Worm (Caenorhabditis elegans) whole organism, L1 larva: ENCODE results near the gene Y71H2AR.2.

Experiments used
- C16A3.4 ChIP-seq: fragments of 150-350 bp; optimal IDR thresholded peaks from 2 replicates; lab custom pipeline; 2014; ENCODE audit warnings: missing biosample characterization, missing genetic modification characterization
- alr-1 ChIP-seq: fragments of 200-800 bp; sonication (Bioruptor generic); optimal IDR thresholded peaks from 2 replicates; lab custom pipeline; 2018; ENCODE audit warnings: borderline replicate concordance, mild to moderate bottlenecking, missing genetic modification characterization, missing compliant biosample characterization
- ama-1 ChIP-seq: fragments of 150-350 bp; optimal IDR thresholded peaks from 2 replicates; lab custom pipeline; 2014
- ceh-88 ChIP-seq: fragments of 200-800 bp; sonication (Bioruptor generic); IDR thresholded peaks from 2 replicates; pipeline ENCODE4 v1.3.6; 2022; ENCODE audit warnings: missing genetic modification characterization, missing compliant biosample characterization
- dpl-1 ChIP-seq, 3 experiments: fragments of 150-350 bp in 2 of 3; sonication (generic microtip) in 1 of 3; optimal IDR thresholded peaks; 2 replicates each; lab custom pipeline; 2014 to 2017; ENCODE audit warnings: missing biosample characterization in 3 of 3, missing genetic modification characterization in 3 of 3, missing genetic modification reagents in 3 of 3
- efl-1 ChIP-seq, 4 experiments: fragments of 150-350 bp; optimal IDR thresholded peaks in 3 of 4; peaks in 1 of 4; 1 replicate in 1 of 4; 2 replicates in 3 of 4; lab custom pipeline; 2014; ENCODE audit warnings: missing biosample characterization in 2 of 4, missing genetic modification characterization in 2 of 4, missing genetic modification reagents in 2 of 4
- egl-13 ChIP-seq: sonication (generic microtip); optimal IDR thresholded peaks from 2 replicates; lab custom pipeline; 2016; ENCODE audit warnings: missing genotype, missing genetic modification reagents, missing genetic modification characterization, missing compliant biosample characterization
- grh-1 ChIP-seq: fragments of 200-800 bp; sonication (Bioruptor generic); IDR thresholded peaks from 2 replicates; pipeline ENCODE4 v1.3.6; 2022; ENCODE audit warnings: missing genetic modification reagents, missing genetic modification characterization, missing compliant biosample characterization
- hlh-4 ChIP-seq: sonication (generic microtip); optimal IDR thresholded peaks from 2 replicates; lab custom pipeline; 2016; ENCODE audit warnings: mild to moderate bottlenecking, missing genetic modification characterization, missing compliant biosample characterization
- lin-13 ChIP-seq: fragments of 150-350 bp; optimal IDR thresholded peaks from 2 replicates; lab custom pipeline; 2014; ENCODE audit warnings: missing biosample characterization, missing genetic modification reagents, missing genetic modification characterization
- lin-15B ChIP-seq: fragments of 150-350 bp; sonication (generic microtip); optimal IDR thresholded peaks from 3 replicates; lab custom pipeline; 2014; ENCODE audit warnings: missing biosample characterization, missing genetic modification characterization
- lin-35 ChIP-seq, 2 experiments: fragments of 150-350 bp; optimal IDR thresholded peaks; 2 replicates each; lab custom pipeline; 2014; ENCODE audit warnings: missing biosample characterization in 2 of 2, missing genetic modification characterization in 2 of 2, missing genetic modification reagents in 2 of 2
- lir-3 ChIP-seq: sonication (generic microtip); optimal IDR thresholded peaks from 2 replicates; lab custom pipeline; 2016; ENCODE audit warnings: mild to moderate bottlenecking, missing genetic modification characterization, moderate library complexity, missing compliant biosample characterization; ENCODE audit not compliant: poor library complexity
- mef-2 ChIP-seq: fragments of 150-350 bp; optimal IDR thresholded peaks from 2 replicates; lab custom pipeline; 2014; ENCODE audit warnings: missing biosample characterization, missing genetic modification characterization
- nhr-19 ChIP-seq: fragments of 200-800 bp; sonication (Bioruptor generic); conservative IDR thresholded peaks from 2 replicates; pipeline ENCODE4 v1.3.6; 2022; ENCODE audit warnings: missing genetic modification characterization, missing compliant biosample characterization
- nhr-47 ChIP-seq: sonication (generic microtip); optimal IDR thresholded peaks from 2 replicates; lab custom pipeline; 2016; ENCODE audit warnings: mild to moderate bottlenecking, missing genetic modification characterization, moderate library complexity, missing compliant biosample characterization
- nhr-77 ChIP-seq: fragments of 150-350 bp; optimal IDR thresholded peaks from 2 replicates; lab custom pipeline; 2014; ENCODE audit warnings: missing biosample characterization, missing genetic modification characterization
- nhr-84 ChIP-seq: sonication (generic microtip); optimal IDR thresholded peaks from 2 replicates; lab custom pipeline; 2017; ENCODE audit warnings: missing biosample characterization, missing genetic modification characterization
- nhr-85 ChIP-seq: sonication (generic microtip); peaks from one replicate; lab custom pipeline; 2016; ENCODE audit warnings: missing genetic modification characterization, inconsistent platforms, missing compliant biosample characterization
- nhr-90 ChIP-seq: sonication (generic microtip); optimal IDR thresholded peaks from 2 replicates; lab custom pipeline; 2016; ENCODE audit warnings: mild to moderate bottlenecking, missing genetic modification characterization, missing compliant biosample characterization; ENCODE audit not compliant: poor library complexity
- pag-3 ChIP-seq: sonication (generic microtip); optimal IDR thresholded peaks from 2 replicates; lab custom pipeline; 2017; ENCODE audit warnings: missing genetic modification characterization, mild to moderate bottlenecking, missing compliant biosample characterization, antibody characterized with exemption, borderline replicate concordance; ENCODE audit not compliant: insufficient read depth
- pax-3 ChIP-seq: fragments of 200-800 bp; sonication (Bioruptor generic); optimal IDR thresholded peaks from 2 replicates; lab custom pipeline; 2018; ENCODE audit warnings: mild to moderate bottlenecking, missing genetic modification characterization, moderate library complexity, missing compliant biosample characterization
- pqm-1 ChIP-seq: sonication (generic microtip); optimal IDR thresholded peaks from 3 replicates; lab custom pipeline; 2017; ENCODE audit warnings: missing biosample characterization, missing genetic modification characterization
- snpc-4 ChIP-seq: fragments of 150-350 bp; optimal IDR thresholded peaks from 2 replicates; lab custom pipeline; 2014; ENCODE audit warnings: missing biosample characterization, missing genetic modification characterization
- snu-23 ChIP-seq: sonication (generic microtip); optimal IDR thresholded peaks from 2 replicates; lab custom pipeline; 2016; ENCODE audit warnings: missing genetic modification characterization, missing compliant biosample characterization
- sox-4 ChIP-seq: sonication (generic microtip); optimal IDR thresholded peaks from 2 replicates; lab custom pipeline; 2016; ENCODE audit warnings: missing genetic modification characterization, missing compliant biosample characterization
- sptf-1 ChIP-seq: fragments of 150-350 bp; optimal IDR thresholded peaks from 2 replicates; lab custom pipeline; 2014; ENCODE audit warnings: missing biosample characterization, missing genetic modification characterization
- tbx-2 ChIP-seq: sonication (generic microtip); optimal IDR thresholded peaks from 2 replicates; lab custom pipeline; 2016; ENCODE audit warnings: missing genetic modification characterization, missing compliant biosample characterization
- tlp-1 ChIP-seq: fragments of 150-350 bp; optimal IDR thresholded peaks from 2 replicates; lab custom pipeline; 2014; ENCODE audit warnings: missing biosample characterization, missing genetic modification characterization
- unc-130 ChIP-seq: fragments of 150-350 bp; optimal IDR thresholded peaks from 2 replicates; lab custom pipeline; 2017; ENCODE audit warnings: missing biosample characterization, missing genetic modification characterization, inconsistent platforms
- unc-62 ChIP-seq: fragments of 150-350 bp; optimal IDR thresholded peaks from 2 replicates; lab custom pipeline; 2014; ENCODE audit warnings: missing biosample characterization, missing genetic modification reagents, missing genetic modification characterization
- unc-86 ChIP-seq: sonication (generic microtip); optimal IDR thresholded peaks from 2 replicates; lab custom pipeline; 2016; ENCODE audit warnings: missing genetic modification characterization, missing compliant biosample characterization
- vab-15 ChIP-seq: sonication (generic microtip); optimal IDR thresholded peaks from 2 replicates; lab custom pipeline; 2017; ENCODE audit warnings: missing genotype, mild to moderate bottlenecking, missing genetic modification characterization, missing compliant biosample characterization
- zip-4 ChIP-seq: fragments of 200-800 bp; sonication (Bioruptor generic); optimal IDR thresholded peaks from 2 replicates; lab custom pipeline; 2018; ENCODE audit warnings: mild to moderate bottlenecking, missing genetic modification characterization, moderate library complexity, missing compliant biosample characterization
- ztf-11 ChIP-seq, 2 experiments: sonication (generic microtip); optimal IDR thresholded peaks; 2 replicates each; lab custom pipeline; 2016 to 2017; ENCODE audit warnings: missing genetic modification characterization in 2 of 2, missing biosample characterization in 1 of 2, missing compliant biosample characterization in 1 of 2

Y71H2AR.2 gene

DNA sequence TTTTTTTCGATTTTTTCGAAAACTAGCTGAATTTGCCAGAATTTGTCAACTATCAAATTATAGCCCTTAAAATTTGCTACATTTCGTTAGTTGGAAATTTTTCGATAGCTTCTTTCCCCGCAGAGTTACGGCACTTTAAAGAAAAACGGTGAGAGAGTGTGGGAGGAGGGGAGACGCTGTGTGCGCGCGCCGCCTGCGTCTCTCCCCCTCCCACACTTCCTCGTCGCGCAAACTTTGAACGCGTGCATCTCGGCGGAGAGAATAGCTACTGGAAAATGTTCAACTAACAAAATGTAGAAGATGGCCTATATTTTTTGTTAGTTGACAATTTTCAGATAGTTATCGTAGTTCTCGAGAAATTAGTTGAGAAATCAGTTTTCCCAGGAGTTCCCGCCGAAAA, 25.9 kb upstream of the Y71H2AR.2 start:
- TF ChIP-seq efl-1 (optimal IDR thresholded peaks at IDR 0.05; lab: Kevin White, UChicago) (no peak), efl-1 (GFP tag; optimal IDR thresholded peaks at IDR 0.05 in 1 of 2; lab: Kevin White, UChicago) (peak in 1 of 2 experiments; percentile 11), nhr-90 (tag; lab: Kevin White, UChicago) (no peak)

DNA sequence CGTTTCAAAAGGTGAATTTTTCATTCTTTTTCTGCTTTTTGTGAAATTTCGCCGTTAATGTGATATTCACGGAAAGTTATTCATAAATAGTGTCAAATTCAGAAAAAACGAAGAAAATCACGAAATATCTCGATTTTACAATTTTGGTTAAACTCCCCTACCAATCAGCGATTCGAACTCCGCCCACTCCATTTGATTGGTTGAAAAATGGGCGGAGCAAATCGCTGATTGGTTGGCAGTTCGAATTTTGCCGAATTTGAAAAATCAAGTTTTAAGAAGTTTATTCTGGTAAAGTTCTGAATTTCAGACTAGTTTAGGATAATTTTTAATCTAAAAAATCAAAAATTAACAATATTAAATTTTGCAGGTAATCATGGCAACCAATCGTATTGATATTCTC, 23.9 kb upstream of the Y71H2AR.2 start:
- TF ChIP-seq ceh-88 (GFP tag; lab: Robert Waterston, UW) = no peak
- no peak for TF ChIP-seq hlh-4 (tag; lab: Kevin White, UChicago)
- no peak for TF ChIP-seq nhr-47 (tag; lab: Kevin White, UChicago)
- no peak for TF ChIP-seq nhr-84 (tag; lab: Kevin White, UChicago)
- TF ChIP-seq mef-2 (tag; lab: Kevin White, UChicago) = no peak
- TF ChIP-seq tbx-2 = no peak
- no peak for TF ChIP-seq dpl-1 (GFP tag; optimal IDR thresholded peaks at IDR 0.05; lab: Kevin White, UChicago)
- TF ChIP-seq ama-1 (lab: Kevin White, UChicago) = no peak
- TF ChIP-seq snu-23 = no peak
- TF ChIP-seq lin-15B (tag; lab: Kevin White, UChicago) = no peak
- TF ChIP-seq pax-3 (tag; lab: Kevin White, UChicago) = no peak
- TF ChIP-seq nhr-19 (GFP tag; lab: Robert Waterston, UW) = no peak
- TF ChIP-seq nhr-85 (tag; lab: Kevin White, UChicago) = no peak
- TF ChIP-seq unc-86 (tag; lab: Kevin White, UChicago) = no peak
- TF ChIP-seq snpc-4 = no peak

- TF ChIP-seq unc-130 (no peak), pag-3 (tag; lab: Kevin White, UChicago) (no peak), lin-15B (tag; lab: Kevin White, UChicago) (no peak), grh-1 (GFP tag; lab: Robert Waterston, UW) (no peak), zip-4 (no peak), unc-62 (no peak), lir-3 (tag; lab: Kevin White, UChicago) (no peak), C16A3.4 (no peak), lin-13 (GFP tag; lab: Kevin White, UChicago) (no peak), snu-23 (no peak), nhr-85 (tag; lab: Kevin White, UChicago) (no peak), sptf-1 (tag; lab: Kevin White, UChicago) (no peak), tbx-2 (no peak)
These were observed 17.6 kb upstream of the Y71H2AR.2 start for ce11 chrIII:2858334-2858733.

DNA sequence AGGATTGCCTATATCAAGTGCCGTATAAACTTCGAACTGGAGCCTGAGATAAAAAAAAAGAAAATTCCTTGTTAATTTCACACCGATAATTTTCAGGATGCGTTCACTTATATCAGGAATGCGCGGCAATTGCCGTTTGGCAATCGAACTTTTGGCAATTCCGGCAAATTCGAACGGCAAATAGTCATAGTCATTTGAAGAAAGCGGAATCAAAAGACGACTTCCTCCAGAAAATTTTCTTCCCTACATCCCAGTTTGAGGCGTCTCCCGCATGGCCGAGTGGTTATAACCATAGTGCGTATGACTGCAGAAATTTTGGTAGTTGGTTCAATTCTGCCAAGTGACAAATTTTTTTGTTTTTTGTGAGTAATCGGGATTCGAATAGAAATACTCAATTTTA, 15.2 kb upstream of the Y71H2AR.2 start, which contains the start of gene F56F11.4:
TSS of gene F56F11.4 (plus strand) at position 301 of the 400 bp plus-strand sequence.
- no peak for TF ChIP-seq nhr-90 (tag; lab: Kevin White, UChicago)
- no peak for TF ChIP-seq lir-3 (tag; lab: Kevin White, UChicago)
- TF ChIP-seq egl-13 (tag; lab: Kevin White, UChicago) = no peak
- no peak for TF ChIP-seq efl-1 (optimal IDR thresholded peaks at IDR 0.05; lab: Kevin White, UChicago)
- TF ChIP-seq efl-1 (GFP tag; optimal IDR thresholded peaks at IDR 0.05 in 1 of 2; lab: Kevin White, UChicago) = no peak
- TF ChIP-seq sptf-1 (tag; lab: Kevin White, UChicago) = no peak
- TF ChIP-seq ztf-11 (tag; optimal IDR thresholded peaks at IDR 0.05; lab: Kevin White, UChicago) = no peak
- no peak for TF ChIP-seq lin-35 (GFP tag; optimal IDR thresholded peaks at IDR 0.05; lab: Kevin White, UChicago)
- TF ChIP-seq pqm-1 (tag; lab: Kevin White, UChicago) = no peak
- no peak for TF ChIP-seq lin-15B (tag; lab: Kevin White, UChicago)
- TF ChIP-seq tlp-1 (tag; lab: Kevin White, UChicago) = no peak
- no peak for TF ChIP-seq nhr-77 (tag; lab: Kevin White, UChicago)
- TF ChIP-seq vab-15 = no peak
- TF ChIP-seq alr-1 (tag; lab: Kevin White, UChicago) = no peak
- TF ChIP-seq sox-4 = no peak
- TF ChIP-seq nhr-84 (tag; lab: Kevin White, UChicago) = no peak
- TF ChIP-seq unc-86 (tag; lab: Kevin White, UChicago) = no peak
